Fruit fly (Drosophila melanogaster): ENCODE data around the gene mad2.
A peak's percentile ranks its signal among the peaks of the same experiment; 100 is the strongest.

Gene mad2

DNA sequence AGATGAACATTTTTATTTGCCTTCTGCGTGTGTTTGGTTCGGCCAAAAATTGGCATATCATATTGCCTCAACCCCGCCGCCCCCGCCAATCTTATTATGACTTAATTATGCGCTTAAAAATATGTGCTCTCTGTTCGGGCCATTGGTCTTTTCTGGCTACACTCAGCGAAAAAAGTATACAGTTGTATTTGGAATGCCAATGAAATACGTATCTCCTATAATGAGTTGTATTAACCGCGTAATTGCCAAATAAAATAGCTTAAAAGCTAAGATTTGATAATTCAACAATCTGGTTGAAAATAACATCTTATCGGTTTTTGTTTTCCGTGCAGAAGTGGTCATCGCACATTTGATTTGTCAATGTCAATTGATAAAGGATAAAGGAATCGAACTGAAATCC lies 7.1 kb upstream of the mad2 start:
- TF ChIP-seq CG8478 (optimal IDR thresholded peaks at IDR 0.05), result no peak
- TF ChIP-seq Dll (optimal IDR thresholded peaks at IDR 0.05), result no peak
- TF ChIP-seq pan (optimal IDR thresholded peaks at IDR 0.05), result no peak
- no peak for TF ChIP-seq usp (GFP tag; optimal IDR thresholded peaks at IDR 0.05)
- TF ChIP-seq EcR (GFP tag; optimal IDR thresholded peaks at IDR 0.05), result no peak

DNA sequence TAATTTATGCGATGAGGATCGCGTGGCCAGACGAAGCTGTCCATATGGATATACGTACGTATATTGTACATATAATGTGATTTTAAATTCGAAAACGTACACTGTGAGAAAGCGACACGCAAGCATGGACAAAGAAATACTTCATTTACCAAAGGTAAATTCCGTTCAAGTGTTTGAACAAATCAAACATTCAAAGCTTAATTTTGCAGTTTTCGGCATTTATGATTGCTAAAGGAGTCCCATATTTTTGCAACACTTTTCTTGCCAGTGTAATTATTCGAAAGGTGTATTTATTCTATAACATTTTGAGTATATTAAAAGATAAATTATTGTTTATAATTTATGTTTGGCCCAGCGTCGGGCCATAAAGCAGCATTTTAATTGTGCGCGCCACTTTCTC lies 6.4 kb upstream of the mad2 start:
- TF ChIP-seq psq (optimal IDR thresholded peaks at IDR 0.05) (no peak), pan (optimal IDR thresholded peaks at IDR 0.05) (no peak), Dll (optimal IDR thresholded peaks at IDR 0.05) (no peak), usp (GFP tag; optimal IDR thresholded peaks at IDR 0.05) (no peak), CG8478 (optimal IDR thresholded peaks at IDR 0.05) (no peak), EcR (GFP tag; optimal IDR thresholded peaks at IDR 0.05) (no peak)

DNA sequence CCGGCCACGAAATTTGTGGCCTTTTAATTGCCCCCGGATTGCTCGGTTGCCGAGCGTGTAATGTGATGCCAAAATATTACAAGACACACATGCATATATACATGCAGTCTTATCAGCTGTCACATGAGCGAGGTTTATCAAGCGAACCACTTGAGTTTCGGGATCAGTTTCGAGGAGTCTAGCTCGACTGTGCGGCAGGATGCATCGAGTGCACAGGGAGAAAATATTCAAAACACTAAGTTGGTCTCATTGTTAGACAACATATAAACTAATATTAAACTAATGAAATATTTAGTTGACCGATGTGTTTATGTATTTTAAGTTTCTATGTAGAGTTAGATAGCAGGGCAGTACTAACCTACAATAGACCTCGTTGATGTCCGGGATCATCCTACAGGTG lies 4.3 kb upstream of the mad2 start:
- TF ChIP-seq psq (optimal IDR thresholded peaks at IDR 0.05) (no peak), usp (GFP tag; optimal IDR thresholded peaks at IDR 0.05) (no peak), CG8478 (optimal IDR thresholded peaks at IDR 0.05) (no peak), pan (optimal IDR thresholded peaks at IDR 0.05) (no peak), EcR (GFP tag; optimal IDR thresholded peaks at IDR 0.05) (no peak), Dll (optimal IDR thresholded peaks at IDR 0.05) (no peak)

DNA sequence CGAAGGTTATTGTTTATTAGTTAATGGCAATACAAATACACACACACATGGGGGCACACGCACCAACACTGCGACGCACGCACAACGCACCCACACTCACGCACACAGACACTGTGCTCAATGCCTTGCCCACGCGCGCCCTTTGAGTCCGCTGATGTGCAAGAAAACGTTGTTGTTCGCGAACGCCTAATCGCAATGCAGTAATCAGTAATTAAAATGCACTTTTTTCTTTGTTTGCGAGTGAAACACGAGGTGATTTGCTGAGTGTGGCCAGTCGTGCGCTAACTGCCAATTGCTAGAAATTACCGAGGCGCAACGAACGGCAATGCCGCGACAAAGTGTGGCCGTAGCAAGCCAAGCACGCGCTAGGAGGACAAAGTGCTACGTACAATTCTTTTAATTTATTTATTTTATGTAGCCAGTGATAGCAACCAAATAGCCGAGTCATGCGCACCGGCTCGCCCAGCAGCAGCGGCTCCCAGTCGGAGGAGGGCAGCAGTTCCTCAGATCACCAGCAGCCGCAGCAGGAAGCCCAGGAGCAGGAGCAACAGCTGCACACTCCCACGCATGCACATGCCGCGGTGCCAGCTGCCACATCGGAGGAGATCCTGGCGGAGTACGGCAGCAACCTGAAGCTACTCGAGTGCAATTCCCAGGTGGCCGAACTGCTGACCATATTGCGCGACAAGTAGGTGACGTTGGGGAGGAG lies 2.1 kb downstream of the mad2 start, which contains the start of the genes S6k and kri:
TSS of gene S6k (minus strand) at position 299 of the 709 bp plus-strand sequence.
TSS of gene kri (plus strand) at position 341 of the 709 bp plus-strand sequence.
- TF ChIP-seq usp (GFP tag; optimal IDR thresholded peaks at IDR 0.05) (no peak), psq (optimal IDR thresholded peaks at IDR 0.05) (no peak), pan (optimal IDR thresholded peaks at IDR 0.05) (no peak), CG8478 (optimal IDR thresholded peaks at IDR 0.05) (no peak), EcR (GFP tag; optimal IDR thresholded peaks at IDR 0.05) (no peak)

DNA sequence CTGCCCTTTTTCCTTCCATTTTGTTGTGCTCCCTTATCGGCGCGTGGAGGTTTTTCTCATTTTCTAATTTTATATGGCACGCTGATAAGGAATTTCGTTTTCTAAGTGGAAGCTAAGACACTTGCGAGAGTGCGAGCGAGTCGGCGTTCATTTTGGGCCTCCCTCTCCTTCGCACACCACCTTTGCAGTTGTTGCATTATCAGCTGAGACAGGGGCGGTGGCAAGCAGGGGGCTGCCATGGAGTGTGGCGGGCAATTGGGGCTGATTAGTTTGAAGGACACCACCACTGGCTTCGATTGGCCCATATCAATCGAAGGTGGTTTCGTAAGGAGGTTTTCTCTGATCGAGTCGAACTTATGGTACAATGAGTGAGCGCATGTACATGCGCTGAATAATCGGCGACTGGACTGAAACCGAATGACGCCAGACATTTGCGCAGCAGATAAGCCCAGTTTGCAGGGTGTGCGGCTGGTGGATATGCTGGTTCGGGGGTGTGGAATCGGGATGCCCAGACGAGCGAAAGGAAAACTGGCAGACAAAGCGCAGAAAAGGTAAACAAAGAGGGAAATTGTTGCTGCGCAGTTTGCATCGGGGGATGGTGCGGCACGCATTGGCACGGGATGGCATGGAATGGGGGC lies 3.1 kb downstream of the mad2 start:
- TF ChIP-seq pan (optimal IDR thresholded peaks at IDR 0.05) (no peak), psq (optimal IDR thresholded peaks at IDR 0.05) (no peak), CG8478 (optimal IDR thresholded peaks at IDR 0.05) (no peak), Dll (optimal IDR thresholded peaks at IDR 0.05) (no peak), EcR (GFP tag; optimal IDR thresholded peaks at IDR 0.05) (no peak), usp (GFP tag; optimal IDR thresholded peaks at IDR 0.05) (no peak)

DNA sequence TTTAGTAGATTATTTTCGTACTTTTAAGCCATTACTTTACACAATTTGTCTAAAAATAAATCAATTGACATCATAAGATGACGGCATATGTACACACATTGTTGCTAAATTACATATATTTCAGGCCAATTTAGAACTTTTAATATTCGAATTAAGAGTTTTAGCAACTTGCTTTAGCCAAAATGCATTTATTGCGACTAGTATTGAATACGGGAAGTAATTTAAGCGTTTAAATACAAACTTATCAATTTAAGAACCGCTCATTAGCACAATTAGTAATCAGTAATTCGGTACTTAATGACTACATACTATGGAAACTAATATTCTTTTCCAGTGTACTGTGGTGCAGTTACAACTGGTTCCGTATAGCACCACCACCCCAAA lies 3.7 kb downstream of the mad2 start:
- TF ChIP-seq usp (GFP tag; optimal IDR thresholded peaks at IDR 0.05), result no peak
- no peak for TF ChIP-seq EcR (GFP tag; optimal IDR thresholded peaks at IDR 0.05)
- no peak for TF ChIP-seq pan (optimal IDR thresholded peaks at IDR 0.05)
- TF ChIP-seq Dll (optimal IDR thresholded peaks at IDR 0.05), result no peak
- TF ChIP-seq psq (optimal IDR thresholded peaks at IDR 0.05), result no peak
- TF ChIP-seq CG8478 (optimal IDR thresholded peaks at IDR 0.05), result no peak

DNA sequence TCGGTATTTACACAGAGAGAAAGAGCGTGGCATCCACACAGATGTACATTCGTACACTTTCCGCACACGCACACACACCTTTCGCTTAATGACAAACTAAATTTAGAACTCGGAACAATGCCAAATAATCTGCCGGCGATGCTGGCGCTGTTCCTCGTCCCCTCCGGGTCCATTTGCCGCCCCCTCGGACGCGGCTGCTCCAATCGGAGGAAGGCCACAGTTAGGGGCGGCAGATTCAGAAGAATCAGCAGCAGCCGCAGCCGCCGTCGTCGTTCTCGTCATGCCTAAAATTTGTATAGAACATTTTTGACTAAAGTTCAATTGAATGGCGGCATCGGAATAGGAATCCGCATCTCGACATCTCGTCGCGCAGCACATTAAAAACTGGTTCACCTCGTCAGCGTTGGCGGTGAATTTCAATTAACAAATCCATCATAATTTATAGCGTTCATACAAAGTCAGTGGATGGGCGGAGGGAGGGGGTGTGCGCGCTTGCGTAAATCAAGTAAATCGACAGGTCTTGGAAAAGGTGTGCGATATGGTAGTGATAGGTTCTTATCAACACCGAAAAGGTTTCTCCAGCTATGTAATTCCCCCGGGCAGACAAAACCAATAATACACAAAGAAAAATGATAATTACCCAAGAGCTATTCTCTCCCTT lies 4.2 kb downstream of the mad2 start:
- TF ChIP-seq EcR (GFP tag; optimal IDR thresholded peaks at IDR 0.05) (no peak), pan (optimal IDR thresholded peaks at IDR 0.05) (peak; percentile 18)

DNA sequence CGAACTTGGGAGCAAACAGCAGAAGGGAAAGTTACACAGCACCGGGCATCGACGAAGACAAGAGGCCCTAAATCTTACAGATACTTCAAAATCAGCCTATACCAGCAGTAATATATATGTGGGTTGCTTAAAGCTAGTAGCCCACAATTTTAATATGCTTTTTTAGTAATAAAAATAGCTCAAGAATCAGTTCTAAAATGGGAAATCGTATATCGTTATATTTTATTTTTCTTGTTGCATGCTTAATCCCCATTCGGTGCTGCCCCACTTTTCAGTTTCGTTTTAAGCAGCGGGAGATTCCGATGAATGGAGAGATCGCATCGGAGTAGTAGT lies 4.8 kb downstream of the mad2 start:
- no peak for TF ChIP-seq psq (optimal IDR thresholded peaks at IDR 0.05)

DNA sequence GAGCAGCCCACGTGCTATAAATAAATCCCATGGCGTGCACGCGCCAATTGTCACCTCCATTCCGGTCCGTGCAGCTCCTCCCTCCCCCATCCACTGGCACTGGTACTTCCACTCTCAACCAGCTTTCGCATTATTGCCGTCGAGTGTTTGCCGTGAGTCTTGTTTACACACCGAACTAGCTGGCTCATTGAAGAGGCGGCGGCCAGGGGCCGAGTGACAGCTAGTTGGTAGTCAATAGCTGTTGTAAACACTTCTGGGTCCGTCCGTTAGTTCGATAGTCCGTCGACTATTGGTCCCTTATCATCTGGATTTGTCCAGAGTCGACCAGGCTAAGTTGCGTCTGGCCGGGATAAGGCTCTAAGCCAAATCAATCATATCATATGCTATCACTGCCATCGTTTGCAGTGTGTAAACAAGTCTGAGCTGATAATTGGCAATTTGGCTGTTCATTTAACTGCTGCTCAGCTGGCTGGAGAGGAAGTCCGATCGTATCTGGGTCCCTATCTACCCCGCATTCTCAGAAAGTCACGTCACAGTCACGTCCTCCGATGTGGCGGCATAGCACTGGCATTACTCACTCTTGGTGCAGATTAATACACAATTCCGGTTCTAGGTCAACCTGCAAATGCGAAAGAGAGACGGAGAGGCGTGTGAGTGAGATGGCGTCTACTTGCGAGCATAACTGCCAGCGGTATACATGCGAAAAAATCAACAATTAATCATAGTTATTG lies 5.4 kb downstream of the mad2 start:
- TF ChIP-seq Dll (optimal IDR thresholded peaks at IDR 0.05) (no peak), pan (optimal IDR thresholded peaks at IDR 0.05) (no peak), EcR (GFP tag; optimal IDR thresholded peaks at IDR 0.05) (no peak), CG8478 (optimal IDR thresholded peaks at IDR 0.05) (no peak), psq (optimal IDR thresholded peaks at IDR 0.05) (no peak)

DNA sequence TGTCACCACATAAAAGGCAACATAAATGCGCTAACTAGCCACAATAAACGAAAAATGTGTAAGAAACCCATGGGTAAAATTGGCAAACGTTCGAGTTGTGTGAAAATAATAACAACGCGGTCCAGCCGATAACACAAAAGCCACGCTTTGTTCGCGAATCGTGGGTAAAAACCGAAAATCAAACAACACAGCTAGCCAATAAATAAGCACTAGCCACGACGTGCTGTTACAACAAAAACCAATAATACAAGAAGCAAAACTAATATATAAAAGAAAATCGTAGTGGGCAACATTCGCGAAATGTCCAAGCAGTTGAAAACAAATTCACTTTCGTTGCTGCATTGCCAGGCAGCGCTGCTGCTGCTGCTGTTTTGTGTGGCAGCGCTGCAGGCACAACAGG lies 10.2 kb downstream of the mad2 start, which contains the start of gene CG42272:
TSS of gene CG42272 (plus strand) at position 301 of the 400 bp plus-strand sequence.
- TF ChIP-seq Dll (optimal IDR thresholded peaks at IDR 0.05) (no peak), psq (optimal IDR thresholded peaks at IDR 0.05) (no peak), EcR (GFP tag; optimal IDR thresholded peaks at IDR 0.05) (no peak), pan (optimal IDR thresholded peaks at IDR 0.05) (no peak)

DNA sequence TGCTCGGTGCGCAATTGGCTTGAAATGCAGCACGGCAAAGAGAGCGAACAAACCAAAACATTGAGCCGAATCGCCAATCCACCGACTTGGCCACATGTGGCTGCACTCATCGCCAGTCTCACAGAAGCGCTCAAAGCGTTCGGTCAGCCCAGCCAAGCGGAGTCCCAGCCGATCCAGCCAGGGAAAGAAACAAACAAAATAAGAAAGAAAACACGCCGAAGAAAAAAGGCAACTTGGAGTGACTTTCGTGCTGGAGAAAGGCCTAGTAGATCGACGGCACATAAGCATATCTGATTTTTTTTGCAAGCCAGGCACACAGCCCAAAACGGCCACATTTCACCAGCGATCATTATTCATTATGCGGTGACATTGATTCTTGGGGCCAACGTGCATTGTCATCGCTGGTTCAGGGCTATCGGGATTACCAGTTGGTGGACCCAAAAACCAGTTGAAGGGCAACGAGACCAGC lies 10.8 kb downstream of the mad2 start:
- TF ChIP-seq pan (optimal IDR thresholded peaks at IDR 0.05), result no peak
- TF ChIP-seq usp (GFP tag; optimal IDR thresholded peaks at IDR 0.05), result no peak
- TF ChIP-seq psq (optimal IDR thresholded peaks at IDR 0.05), result no peak
- TF ChIP-seq EcR (GFP tag; optimal IDR thresholded peaks at IDR 0.05), result no peak
- TF ChIP-seq Dll (optimal IDR thresholded peaks at IDR 0.05), result no peak
- no peak for TF ChIP-seq CG8478 (optimal IDR thresholded peaks at IDR 0.05)

DNA sequence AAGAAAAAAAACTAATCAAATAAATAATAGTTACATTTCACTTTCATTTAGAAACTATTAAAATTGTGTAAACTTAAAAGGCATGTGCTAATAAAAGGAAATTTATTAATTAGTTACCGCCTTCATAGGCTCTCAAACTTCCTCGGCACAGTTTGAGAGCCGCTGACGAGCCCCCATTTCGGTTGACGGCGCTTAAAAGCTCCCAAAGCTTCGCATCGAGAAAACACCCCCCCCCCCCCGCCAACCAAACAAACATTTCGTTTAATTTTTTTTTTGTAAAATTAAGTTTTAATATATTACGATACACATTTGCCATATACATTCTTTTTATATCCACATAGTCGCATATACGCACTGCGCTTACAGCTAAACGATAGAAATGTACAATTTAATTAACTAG lies 15.6 kb downstream of the mad2 start:
- no peak for TF ChIP-seq psq (optimal IDR thresholded peaks at IDR 0.05)
- no peak for TF ChIP-seq usp (GFP tag; optimal IDR thresholded peaks at IDR 0.05)
- TF ChIP-seq CG8478 (optimal IDR thresholded peaks at IDR 0.05), result no peak
- no peak for TF ChIP-seq Dll (optimal IDR thresholded peaks at IDR 0.05)
- TF ChIP-seq EcR (GFP tag; optimal IDR thresholded peaks at IDR 0.05), result no peak
- no peak for TF ChIP-seq pan (optimal IDR thresholded peaks at IDR 0.05)
